Fruit fly (Drosophila melanogaster) whole organism, prepupa: Measurements from ENCODE around the gene smo.

ENCODE experiments used
- Blimp-1 ChIP-seq: fragments of 200-800 bp; sonication (Bioruptor generic); optimal IDR thresholded peaks from 3 replicates; lab custom pipeline; 2017; ENCODE audit warnings: missing biosample characterization, missing genetic modification characterization, mild to moderate bottlenecking, moderate library complexity, missing genetic modification reagents
- CG10631 ChIP-seq: fragments of 200-800 bp; sonication (Bioruptor generic); optimal IDR thresholded peaks from 2 replicates; lab custom pipeline; 2016; ENCODE audit warnings: missing biosample characterization, missing genetic modification characterization
- CG10669 ChIP-seq: fragments of 200-800 bp; sonication (Bioruptor generic); optimal IDR thresholded peaks from 3 replicates; lab custom pipeline; 2018; ENCODE audit warnings: missing biosample characterization, mild to moderate bottlenecking, missing genetic modification characterization, moderate library complexity
- CG11294 ChIP-seq: fragments of 200-800 bp; sonication (Bioruptor generic); IDR thresholded peaks from 2 replicates; pipeline ENCODE4 v1.3.6; 2022; ENCODE audit warnings: missing biosample characterization, missing genetic modification characterization
- CG11762 ChIP-seq: fragments of 200-800 bp; sonication (Bioruptor generic); optimal IDR thresholded peaks from 3 replicates; lab custom pipeline; 2016; ENCODE audit warnings: missing biosample characterization, missing genetic modification characterization; ENCODE audit not compliant: insufficient read depth
- CG11902 ChIP-seq: fragments of 200-800 bp; sonication (Bioruptor generic); optimal IDR thresholded peaks from 3 replicates; lab custom pipeline; 2016; ENCODE audit warnings: missing biosample characterization, missing genetic modification characterization
- CG15336 ChIP-seq: fragments of 200-800 bp; sonication (Bioruptor generic); IDR thresholded peaks from 2 replicates; pipeline ENCODE4 v1.3.6; 2022; ENCODE audit warnings: missing biosample characterization, missing genetic modification characterization
- CG1621 ChIP-seq: fragments of 200-800 bp; sonication (Bioruptor generic); optimal IDR thresholded peaks from 3 replicates; lab custom pipeline; 2018; ENCODE audit warnings: missing biosample characterization, mild to moderate bottlenecking, missing genetic modification characterization
- CG16779 ChIP-seq: fragments of 200-800 bp; sonication (Bioruptor generic); optimal IDR thresholded peaks from 3 replicates; lab custom pipeline; 2017; ENCODE audit warnings: missing biosample characterization, mild to moderate bottlenecking, missing genetic modification characterization
- CG31627 ChIP-seq: fragments of 200-800 bp; sonication (Bioruptor generic); optimal IDR thresholded peaks from 3 replicates; lab custom pipeline; 2016; ENCODE audit warnings: missing biosample characterization, missing genetic modification characterization
- CG34406 ChIP-seq: fragments of 200-800 bp; sonication (Bioruptor generic); optimal IDR thresholded peaks from 3 replicates; lab custom pipeline; 2016; ENCODE audit warnings: missing biosample characterization, missing genetic modification characterization
- CG3919 ChIP-seq: fragments of 200-800 bp; sonication (Bioruptor generic); optimal IDR thresholded peaks from 3 replicates; lab custom pipeline; 2016; ENCODE audit warnings: missing biosample characterization, missing genetic modification characterization
- CG4318 ChIP-seq: fragments of 200-800 bp; sonication (Bioruptor generic); optimal IDR thresholded peaks from 3 replicates; lab custom pipeline; 2017; ENCODE audit warnings: missing biosample characterization, mild to moderate bottlenecking, missing genetic modification characterization
- CG6163 ChIP-seq: fragments of 200-800 bp; sonication (Bioruptor generic); IDR thresholded peaks from 3 replicates; pipeline ENCODE4 v1.3.6; 2022; ENCODE audit warnings: missing biosample characterization, missing genetic modification characterization
- CG6276 ChIP-seq: fragments of 200-800 bp; sonication (Bioruptor generic); optimal IDR thresholded peaks from 2 replicates; lab custom pipeline; 2017; ENCODE audit warnings: missing biosample characterization, mild to moderate bottlenecking, missing genetic modification characterization
- CG6792 ChIP-seq: fragments of 200-800 bp; sonication (Bioruptor generic); optimal IDR thresholded peaks from 3 replicates; lab custom pipeline; 2016; ENCODE audit warnings: missing biosample characterization, missing genetic modification characterization
- CG6808 ChIP-seq: fragments of 200-800 bp; sonication (Bioruptor generic); optimal IDR thresholded peaks from 3 replicates; lab custom pipeline; 2017; ENCODE audit warnings: missing biosample characterization, missing genetic modification characterization, mild to moderate bottlenecking, moderate library complexity, missing genetic modification reagents
- CG6854 ChIP-seq: fragments of 200-800 bp; sonication (Bioruptor generic); optimal IDR thresholded peaks from 2 replicates; lab custom pipeline; 2017; ENCODE audit warnings: missing biosample characterization, mild to moderate bottlenecking, missing genetic modification characterization
- CG7368 ChIP-seq: fragments of 200-800 bp; sonication (Bioruptor generic); optimal IDR thresholded peaks from 3 replicates; lab custom pipeline; 2016; ENCODE audit warnings: missing biosample characterization, missing genetic modification characterization
- CG8119 ChIP-seq: fragments of 200-800 bp; sonication (Bioruptor generic); IDR thresholded peaks from 3 replicates; pipeline ENCODE4 v1.3.6; 2022; ENCODE audit warnings: missing biosample characterization, missing genetic modification characterization
- CG8319 ChIP-seq: fragments of 200-800 bp; sonication (Bioruptor generic); optimal IDR thresholded peaks from 3 replicates; lab custom pipeline; 2016; ENCODE audit warnings: missing biosample characterization, missing genetic modification characterization
- CG8632 ChIP-seq: fragments of 200-800 bp; sonication (Bioruptor generic); optimal IDR thresholded peaks from 3 replicates; lab custom pipeline; 2016; ENCODE audit warnings: missing biosample characterization, missing genetic modification characterization
- Eip75B ChIP-seq: fragments of 200-800 bp; sonication (Bioruptor generic); optimal IDR thresholded peaks from 3 replicates; lab custom pipeline; 2016; ENCODE audit warnings: missing biosample characterization, missing genetic modification characterization
- Eip78C ChIP-seq: fragments of 200-800 bp; sonication (Bioruptor generic); peaks from one replicate; lab custom pipeline; 2016; ENCODE audit warnings: missing biosample characterization, missing genetic modification characterization
- Ets21C ChIP-seq: fragments of 200-800 bp; sonication (Bioruptor generic); optimal IDR thresholded peaks from 3 replicates; lab custom pipeline; 2016; ENCODE audit warnings: missing biosample characterization, missing genetic modification characterization
- Ets96B ChIP-seq: fragments of 200-800 bp; optimal IDR thresholded peaks from 2 replicates; lab custom pipeline; 2019; ENCODE audit warnings: missing biosample characterization, mild to moderate bottlenecking, missing genetic modification characterization, moderate library complexity
- Hr38 ChIP-seq: sonication (Bioruptor generic); optimal IDR thresholded peaks from 2 replicates; lab custom pipeline; 2016; ENCODE audit warnings: missing biosample characterization, missing genetic modification characterization
- Met ChIP-seq: fragments of 200-800 bp; sonication (Bioruptor generic); optimal IDR thresholded peaks from 3 replicates; lab custom pipeline; 2016; ENCODE audit warnings: missing biosample characterization, missing genetic modification characterization
- OdsH ChIP-seq: fragments of 200-800 bp; sonication (Bioruptor generic); optimal IDR thresholded peaks from 3 replicates; lab custom pipeline; 2016; ENCODE audit warnings: missing biosample characterization, missing genetic modification characterization
- Smox ChIP-seq: fragments of 200-800 bp; sonication (Bioruptor generic); optimal IDR thresholded peaks from 3 replicates; lab custom pipeline; 2016; ENCODE audit warnings: missing biosample characterization, missing genetic modification characterization
- Sox14 ChIP-seq: fragments of 200-800 bp; sonication (Bioruptor generic); optimal IDR thresholded peaks from 3 replicates; lab custom pipeline; 2016; ENCODE audit warnings: missing biosample characterization, missing genetic modification characterization
- Sox15 ChIP-seq: fragments of 200-800 bp; sonication (Bioruptor generic); optimal IDR thresholded peaks from 3 replicates; lab custom pipeline; 2016; ENCODE audit warnings: missing biosample characterization, missing genetic modification characterization
- achi ChIP-seq: fragments of 200-800 bp; sonication (Bioruptor generic); optimal IDR thresholded peaks from 3 replicates; lab custom pipeline; 2016; ENCODE audit warnings: missing biosample characterization, missing genetic modification characterization
- acj6 ChIP-seq: fragments of 200-800 bp; sonication (Bioruptor generic); optimal IDR thresholded peaks from 3 replicates; lab custom pipeline; 2016; ENCODE audit warnings: missing biosample characterization, missing genetic modification characterization
- cyc ChIP-seq: fragments of 200-800 bp; sonication (Bioruptor generic); optimal IDR thresholded peaks from 3 replicates; lab custom pipeline; 2016; ENCODE audit warnings: missing biosample characterization, missing genetic modification characterization
- dac ChIP-seq: fragments of 200-800 bp; sonication (Bioruptor generic); optimal IDR thresholded peaks from 2 replicates; lab custom pipeline; 2017; ENCODE audit warnings: missing biosample characterization, mild to moderate bottlenecking, missing genetic modification characterization
- dsx ChIP-seq: fragments of 200-800 bp; optimal IDR thresholded peaks from 3 replicates; lab custom pipeline; 2019; ENCODE audit warnings: missing biosample characterization, mild to moderate bottlenecking, missing genetic modification characterization, moderate library complexity; ENCODE audit not compliant: poor library complexity, severe bottlenecking
- eg ChIP-seq: fragments of 200-800 bp; sonication (Bioruptor generic); IDR thresholded peaks from 3 replicates; pipeline ENCODE4 v1.3.6; 2022; ENCODE audit warnings: missing biosample characterization, missing genetic modification characterization
- esn ChIP-seq: fragments of 200-800 bp; sonication (Bioruptor generic); optimal IDR thresholded peaks from 2 replicates; lab custom pipeline; 2016; ENCODE audit warnings: missing biosample characterization, mild to moderate bottlenecking, missing genetic modification characterization, moderate library complexity
- fd59A ChIP-seq: fragments of 200-800 bp; sonication (Bioruptor generic); optimal IDR thresholded peaks from 2 replicates; lab custom pipeline; 2017; ENCODE audit warnings: missing biosample characterization, mild to moderate bottlenecking, missing genetic modification characterization, missing genetic modification reagents
- fd85E ChIP-seq: fragments of 200-800 bp; sonication (Bioruptor generic); optimal IDR thresholded peaks from 3 replicates; lab custom pipeline; 2016; ENCODE audit warnings: missing biosample characterization, missing genetic modification characterization
- fkh ChIP-seq: fragments of 200-800 bp; sonication (Bioruptor generic); optimal IDR thresholded peaks from 3 replicates; lab custom pipeline; 2017; ENCODE audit warnings: missing biosample characterization, mild to moderate bottlenecking, missing genetic modification characterization, moderate library complexity
- lz ChIP-seq: fragments of 200-800 bp; sonication (Bioruptor generic); optimal IDR thresholded peaks from 3 replicates; lab custom pipeline; 2016; ENCODE audit warnings: missing biosample characterization, missing genetic modification characterization
- pdm3 ChIP-seq: fragments of 200-800 bp; sonication (Bioruptor generic); optimal IDR thresholded peaks from 3 replicates; lab custom pipeline; 2016; ENCODE audit warnings: missing biosample characterization, missing genetic modification characterization
- salr ChIP-seq, 2 experiments: fragments of 200-800 bp; sonication (Bioruptor generic); optimal IDR thresholded peaks; 3 replicates each; lab custom pipeline; 2016 to 2018; ENCODE audit warnings: missing biosample characterization in 2 of 2, missing genetic modification characterization in 2 of 2, mild to moderate bottlenecking in 1 of 2
- spab ChIP-seq: fragments of 200-800 bp; sonication (Bioruptor generic); optimal IDR thresholded peaks from 2 replicates; lab custom pipeline; 2017; ENCODE audit warnings: missing biosample characterization, mild to moderate bottlenecking, missing genetic modification characterization, missing genetic modification reagents
- ss ChIP-seq, 2 experiments: fragments of 200-800 bp; sonication (Bioruptor generic); optimal IDR thresholded peaks; 2 replicates in 1 of 2; 3 replicates in 1 of 2; lab custom pipeline; 2017 to 2018; ENCODE audit warnings: mild to moderate bottlenecking in 2 of 2, missing biosample characterization in 2 of 2, missing genetic modification characterization in 2 of 2, moderate library complexity in 1 of 2
- svp ChIP-seq: fragments of 200-800 bp; sonication (Bioruptor generic); peaks from one replicate; lab custom pipeline; 2016; ENCODE audit warnings: missing biosample characterization, missing genetic modification characterization
- topi ChIP-seq: fragments of 200-800 bp; sonication (Bioruptor generic); optimal IDR thresholded peaks from 3 replicates; lab custom pipeline; 2016; ENCODE audit warnings: missing biosample characterization, missing genetic modification characterization
- vri ChIP-seq: fragments of 200-800 bp; sonication (Bioruptor generic); optimal IDR thresholded peaks from 3 replicates; lab custom pipeline; 2016; ENCODE audit warnings: missing biosample characterization, mild to moderate bottlenecking, missing genetic modification characterization

Gene smo

dm6 chr2L:278134-278533, 752 bp downstream of the smo start, which contains the start of gene CG17078:
CG17078 (minus strand) TSS chr2L:278234.
- no peak for TF ChIP-seq salr (GFP tag; optimal IDR thresholded peaks at IDR 0.05; lab: Kevin White, UChicago)
- TF ChIP-seq, all 60 proteins: peak for 0

DNA sequence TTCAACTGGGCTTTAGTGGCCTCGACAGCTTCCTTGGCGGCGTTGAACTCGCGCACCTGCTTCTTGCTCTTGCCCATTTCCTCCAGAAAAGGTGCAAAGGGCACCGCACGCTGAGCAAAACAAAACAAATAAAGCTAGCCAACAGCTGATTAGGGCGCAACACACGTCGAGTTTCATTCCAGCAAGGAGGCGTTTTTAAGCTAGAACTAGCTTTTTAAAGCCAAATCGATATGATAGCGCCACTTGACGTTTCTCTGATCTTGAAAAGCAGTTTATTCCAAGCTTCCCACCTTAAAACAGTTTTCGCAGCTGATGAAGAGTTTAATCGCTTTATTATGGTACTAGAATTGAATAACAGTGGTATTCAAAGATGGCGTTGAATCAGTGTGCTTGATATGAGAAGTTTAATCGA, 5.7 kb downstream of the smo start, which contains the start of gene CG11601:
TSS of gene CG11601 (minus strand) at position 199 of the 412 bp plus-strand sequence.
- TF ChIP-seq Smox (GFP tag; lab: Kevin White, UChicago) = no peak
- peak in 1 of 2 experiments; percentile 31 for TF ChIP-seq ss (GFP tag; optimal IDR thresholded peaks at IDR 0.05; lab: Kevin White, UChicago)
- peak; percentile 37 for TF ChIP-seq topi (GFP tag; lab: Kevin White, UChicago)
- peak; percentile 43 for TF ChIP-seq Sox14
- peak; percentile 3 for TF ChIP-seq Ets96B
- peak; percentile 45; the same call in 2 of the 3 replicates for TF ChIP-seq CG6163 (GFP tag; lab: Robert Waterston, UW)
- TF ChIP-seq fkh (GFP tag; lab: Kevin White, UChicago) = peak; percentile 80
- TF ChIP-seq spab (GFP tag; lab: Kevin White, UChicago) = no peak
- no peak for TF ChIP-seq CG10631 (GFP tag; lab: Kevin White, UChicago)
- TF ChIP-seq Ets21C (GFP tag; lab: Kevin White, UChicago) = no peak
- 0 out of 3 replicates have a peak, but pooled peaks have one; percentile 35 for TF ChIP-seq eg (GFP tag; lab: Robert Waterston, UW)
- no peak for TF ChIP-seq Met (GFP tag; lab: Kevin White, UChicago)
- no peak for TF ChIP-seq vri (GFP tag; lab: Kevin White, UChicago)
- TF ChIP-seq pdm3 (GFP tag; lab: Kevin White, UChicago) = no peak
- TF ChIP-seq svp (GFP tag; lab: Kevin White, UChicago) = peak; percentile 85
- no peak for TF ChIP-seq CG8319 (GFP tag; lab: Kevin White, UChicago)
- TF ChIP-seq CG6854 (GFP tag; lab: Kevin White, UChicago) = peak; percentile 61
- no peak for TF ChIP-seq OdsH
- TF ChIP-seq lz (GFP tag; lab: Kevin White, UChicago) = peak; percentile 48
- TF ChIP-seq fd85E (GFP tag; lab: Kevin White, UChicago) = no peak
- TF ChIP-seq CG3919 (GFP tag; lab: Kevin White, UChicago) = no peak
- no peak for TF ChIP-seq CG10669 (GFP tag; lab: Kevin White, UChicago)
- TF ChIP-seq CG6792 (GFP tag; lab: Kevin White, UChicago) = no peak
- TF ChIP-seq fd59A (GFP tag; lab: Kevin White, UChicago) = no peak
- TF ChIP-seq esn = peak; percentile 61
- TF ChIP-seq CG1621 = peak; percentile 35
- TF ChIP-seq CG7368 = no peak
- TF ChIP-seq CG8632 (GFP tag; lab: Kevin White, UChicago) = no peak
- TF ChIP-seq CG15336 = no peak
- peak; percentile 31 for TF ChIP-seq cyc (GFP tag; lab: Kevin White, UChicago)
- peak; percentile 71 for TF ChIP-seq Blimp-1 (GFP tag; lab: Kevin White, UChicago)
- TF ChIP-seq CG6276 (GFP tag; lab: Kevin White, UChicago) = no peak
- TF ChIP-seq Eip75B (GFP tag; lab: Kevin White, UChicago) = no peak
- TF ChIP-seq CG16779 = no peak
- TF ChIP-seq CG11294 (GFP tag; lab: Robert Waterston, UW) = no peak
- no peak for TF ChIP-seq CG8119
- TF ChIP-seq CG6808 = no peak
- no peak for TF ChIP-seq Sox15
- TF ChIP-seq CG31627 (GFP tag; lab: Kevin White, UChicago) = peak; percentile 28
- no peak for TF ChIP-seq Hr38 (GFP tag; lab: Kevin White, UChicago)
- TF ChIP-seq CG11762 (GFP tag; lab: Kevin White, UChicago) = peak; percentile 4
- no peak for TF ChIP-seq achi (GFP tag; lab: Kevin White, UChicago)
- peak; percentile 93 for TF ChIP-seq dsx
- TF ChIP-seq CG11902 (GFP tag; lab: Kevin White, UChicago) = no peak
- no peak for TF ChIP-seq acj6
- TF ChIP-seq Eip78C (GFP tag; lab: Kevin White, UChicago) = peak; percentile 69
- no peak for TF ChIP-seq CG34406
- no peak for TF ChIP-seq CG4318 (GFP tag; lab: Kevin White, UChicago)
- TF ChIP-seq dac (GFP tag; lab: Kevin White, UChicago) = no peak
